Worm (Caenorhabditis elegans): ENCODE measurements around the gene scrm-5.

DNA sequence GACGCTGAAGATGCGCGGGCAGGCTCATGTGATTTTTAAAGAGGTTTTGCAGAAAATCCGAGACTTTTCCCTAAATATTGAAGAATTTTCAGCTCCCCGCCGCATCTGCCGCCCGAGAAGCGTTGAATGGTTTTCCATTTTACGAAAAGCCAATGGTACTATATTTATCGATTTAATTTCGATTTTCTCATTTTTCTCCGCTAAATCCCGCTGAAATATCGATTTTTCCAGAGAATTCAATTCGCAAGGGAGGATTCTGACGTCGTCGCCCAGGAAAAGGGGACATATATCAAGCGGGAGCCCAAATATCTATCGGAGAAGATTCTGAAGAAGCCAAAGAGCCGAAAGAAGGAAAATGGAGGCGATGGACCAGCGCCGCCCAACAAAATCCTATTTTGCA is 10.0 kb downstream of the scrm-5 start:
- TF ChIP-seq ama-1 (optimal IDR thresholded peaks at IDR 0.05) (no peak), F13C5.2 (tag; optimal IDR thresholded peaks at IDR 0.05) (no peak), sea-1 (GFP tag; conservative IDR thresholded peaks at IDR 0.05) (no peak), aly-1 (tag; optimal IDR thresholded peaks at IDR 0.05) (no peak), scrt-1 (GFP tag; IDR thresholded peaks at IDR 0.05) (no peak), hnd-1 (tag; optimal IDR thresholded peaks at IDR 0.05) (no peak), flt-1 (GFP tag; IDR thresholded peaks at IDR 0.05) (no peak), tra-4 (tag; optimal IDR thresholded peaks at IDR 0.05) (no peak), hmg-4 (GFP tag; optimal IDR thresholded peaks at IDR 0.05) (no peak), ceh-36 (tag; optimal IDR thresholded peaks at IDR 0.05) (no peak), ceh-13 (GFP tag; optimal IDR thresholded peaks at IDR 0.05) (no peak)
